Worm (Caenorhabditis elegans): ENCODE data around the gene C09F9.1.

DNA sequence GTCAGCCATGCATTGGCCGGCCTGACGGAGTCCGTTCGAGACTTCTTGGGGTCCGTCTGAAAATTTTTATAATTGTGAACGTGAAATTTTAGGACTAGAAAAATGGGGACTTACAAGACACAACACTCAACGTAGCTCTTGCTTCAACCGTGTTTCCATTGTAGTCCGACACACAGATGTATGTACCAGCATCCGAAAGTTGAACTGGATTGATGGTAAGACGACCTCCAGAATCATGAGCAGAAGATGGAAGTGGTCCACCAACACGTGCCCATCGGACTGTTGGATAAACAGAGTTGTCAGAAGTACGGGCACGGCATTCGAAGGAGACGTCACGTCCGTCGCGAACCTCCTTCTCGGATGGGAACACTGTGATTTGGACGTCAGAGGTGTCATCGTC lies 31.9 kb upstream of the C09F9.1 start:
- TF ChIP-seq unc-62 (GFP tag; optimal IDR thresholded peaks at IDR 0.05) (no peak), snpc-4 (tag; optimal IDR thresholded peaks at IDR 0.05) (no peak), mep-1 (tag; optimal IDR thresholded peaks at IDR 0.05) (no peak), ces-1 (GFP tag; optimal IDR thresholded peaks at IDR 0.05) (no peak), nhr-12 (tag; optimal IDR thresholded peaks at IDR 0.05) (no peak), bed-3 (GFP tag; optimal IDR thresholded peaks at IDR 0.05) (no peak), blmp-1 (tag; optimal IDR thresholded peaks at IDR 0.05) (no peak), pha-4 (tag; optimal IDR thresholded peaks at IDR 0.05) (no peak), flh-1 (GFP tag; optimal IDR thresholded peaks at IDR 0.05) (no peak), drap-1 (GFP tag; optimal IDR thresholded peaks at IDR 0.05) (no peak), sem-2 (GFP tag; optimal IDR thresholded peaks at IDR 0.05) (no peak), nhr-76 (tag; optimal IDR thresholded peaks at IDR 0.05) (no peak), elt-1 (tag; optimal IDR thresholded peaks at IDR 0.05; ENCODE audit: borderline replicate concordance, insufficient read depth) (no peak)

Measured in whole organism, mixed stage, embryonic.